Fruit fly (Drosophila melanogaster) whole organism, pupa: Measurements from ENCODE around the gene CG42537.

ENCODE experiments used
- CG10348 ChIP-seq: fragments of 200-800 bp; sonication (Bioruptor generic); IDR thresholded peaks from 2 replicates; pipeline ENCODE4 v1.3.6; 2022; ENCODE audit warnings: missing biosample characterization, missing genetic modification characterization
- CG12605 ChIP-seq: fragments of 200-800 bp; sonication (Bioruptor generic); IDR thresholded peaks from 2 replicates; pipeline ENCODE4 v1.3.6; 2022; ENCODE audit warnings: missing biosample characterization, missing genetic modification characterization
- CG13204 ChIP-seq: fragments of 200-800 bp; sonication (Bioruptor generic); optimal IDR thresholded peaks from 2 replicates; lab custom pipeline; 2018; ENCODE audit warnings: missing biosample characterization, mild to moderate bottlenecking, missing genetic modification characterization, moderate library complexity
- CG14655 ChIP-seq: fragments of 200-800 bp; sonication (Bioruptor generic); optimal IDR thresholded peaks from 3 replicates; lab custom pipeline; 2017; ENCODE audit warnings: mild to moderate bottlenecking, missing biosample characterization, missing genetic modification reagents, missing genetic modification characterization
- CG15710 ChIP-seq: fragments of 200-800 bp; sonication (Bioruptor generic); optimal IDR thresholded peaks from 2 replicates; lab custom pipeline; 2018; ENCODE audit warnings: missing biosample characterization, mild to moderate bottlenecking, missing genetic modification characterization, moderate library complexity
- CG17806 ChIP-seq: fragments of 200-800 bp; sonication (Bioruptor generic); optimal IDR thresholded peaks from 2 replicates; lab custom pipeline; 2018; ENCODE audit warnings: missing biosample characterization, mild to moderate bottlenecking, missing genetic modification characterization, moderate library complexity
- CG32121 ChIP-seq: fragments of 200-800 bp; sonication (Bioruptor generic); IDR thresholded peaks from 2 replicates; pipeline ENCODE4 v1.3.6; 2022; ENCODE audit warnings: missing biosample characterization, missing genetic modification characterization
- CG34367 ChIP-seq: fragments of 200-800 bp; sonication (Bioruptor generic); optimal IDR thresholded peaks from 2 replicates; lab custom pipeline; 2018; ENCODE audit warnings: missing biosample characterization, mild to moderate bottlenecking, missing genetic modification characterization
- CG4496 ChIP-seq: fragments of 200-800 bp; sonication (Bioruptor generic); IDR thresholded peaks from 3 replicates; pipeline ENCODE4 v1.3.6; 2022; ENCODE audit warnings: missing biosample characterization, missing genetic modification characterization
- CG8159 ChIP-seq: fragments of 200-800 bp; sonication (Bioruptor generic); optimal IDR thresholded peaks from 3 replicates; lab custom pipeline; 2018; ENCODE audit warnings: missing biosample characterization, mild to moderate bottlenecking, missing genetic modification characterization, moderate library complexity
- CG8301 ChIP-seq: fragments of 200-800 bp; sonication (Bioruptor generic); optimal IDR thresholded peaks from 2 replicates; lab custom pipeline; 2018; ENCODE audit warnings: missing biosample characterization, mild to moderate bottlenecking, missing genetic modification characterization
- CG9948 ChIP-seq: fragments of 200-800 bp; sonication (Bioruptor generic); optimal IDR thresholded peaks from 2 replicates; lab custom pipeline; 2018; ENCODE audit warnings: missing biosample characterization, mild to moderate bottlenecking, missing genetic modification characterization, moderate library complexity
- D1 ChIP-seq: fragments of 200-800 bp; sonication (Bioruptor generic); optimal IDR thresholded peaks from 2 replicates; lab custom pipeline; 2018; ENCODE audit warnings: missing biosample characterization, mild to moderate bottlenecking, missing genetic modification characterization, moderate library complexity
- EcR ChIP-seq: fragments of 200-800 bp; sonication (Bioruptor generic); optimal IDR thresholded peaks from 3 replicates; lab custom pipeline; 2019; ENCODE audit warnings: missing biosample characterization, missing genetic modification characterization, mild to moderate bottlenecking, moderate library complexity, missing genetic modification reagents
- Ets98B ChIP-seq: fragments of 200-800 bp; sonication (Bioruptor generic); IDR thresholded peaks from 2 replicates; pipeline ENCODE4 v1.3.6; 2022; ENCODE audit warnings: missing biosample characterization, missing genetic modification characterization
- Pif1A ChIP-seq: fragments of 200-800 bp; sonication (Bioruptor generic); optimal IDR thresholded peaks from 3 replicates; lab custom pipeline; 2016; ENCODE audit warnings: missing biosample characterization, missing genetic modification characterization
- Pif1B ChIP-seq: fragments of 200-800 bp; sonication (Bioruptor generic); optimal IDR thresholded peaks from 3 replicates; lab custom pipeline; 2016; ENCODE audit warnings: missing biosample characterization, missing genetic modification characterization
- Snoo ChIP-seq: fragments of 200-800 bp; sonication (Bioruptor generic); optimal IDR thresholded peaks from 3 replicates; lab custom pipeline; 2017; ENCODE audit warnings: missing biosample characterization, mild to moderate bottlenecking, missing genetic modification characterization, inconsistent platforms
- fd96Ca ChIP-seq: fragments of 200-800 bp; sonication (Bioruptor generic); IDR thresholded peaks from 3 replicates; pipeline ENCODE4 v1.3.6; 2022; ENCODE audit warnings: missing biosample characterization, missing genetic modification characterization
- gl ChIP-seq: fragments of 200-800 bp; sonication (Bioruptor generic); optimal IDR thresholded peaks from 2 replicates; lab custom pipeline; 2018; ENCODE audit warnings: missing biosample characterization, mild to moderate bottlenecking, missing genetic modification characterization
- rn ChIP-seq: fragments of 200-800 bp; sonication (Bioruptor generic); IDR thresholded peaks from 2 replicates; pipeline ENCODE4 v1.3.6; 2022; ENCODE audit warnings: missing biosample characterization, missing genetic modification characterization

The CG42537 gene

DNA sequence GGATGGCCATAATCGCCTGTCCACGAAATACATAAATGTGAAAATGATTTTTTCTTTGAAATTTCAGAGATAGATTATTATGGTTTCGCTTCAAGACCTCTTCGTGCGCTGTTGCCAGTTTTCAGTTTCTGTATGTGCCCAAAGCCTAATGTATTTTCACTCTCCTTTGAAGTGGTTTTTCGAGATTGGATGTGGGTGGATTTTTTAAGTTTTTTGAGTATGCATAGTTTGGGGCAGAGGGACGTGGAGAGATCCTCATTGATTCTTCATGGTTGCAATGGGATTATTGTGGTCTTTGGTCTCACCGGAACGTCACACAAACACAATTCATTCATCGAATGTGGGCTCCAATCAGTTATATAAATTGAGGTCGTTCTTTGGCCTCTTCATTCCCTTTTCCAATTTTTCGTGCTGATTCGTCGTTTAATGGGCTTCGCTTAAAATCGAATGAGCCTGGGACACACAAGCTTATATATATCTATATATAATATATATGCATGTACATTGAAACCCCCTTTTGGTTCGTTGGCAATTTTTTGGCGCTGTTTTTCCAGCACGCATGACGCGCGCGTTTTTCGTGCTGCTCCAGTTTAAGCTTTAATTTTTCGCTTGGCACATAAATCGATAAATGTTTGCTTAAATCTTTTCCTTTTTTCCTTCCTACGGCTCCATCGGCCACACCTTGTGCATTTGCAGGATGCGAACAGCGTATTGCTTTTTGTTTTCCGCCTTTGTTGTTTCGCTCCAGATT is 34.0 kb downstream of the CG42537 start:
- TF ChIP-seq CG34367 (no peak), gl (no peak), CG14655 (GFP tag; lab: Kevin White, UChicago) (no peak), CG12605 (GFP tag; lab: Robert Waterston, UW) (no peak), CG10348 (GFP tag; lab: Robert Waterston, UW) (no peak), CG4496 (GFP tag; lab: Robert Waterston, UW) (no peak), CG8159 (tag; lab: Kevin White, UChicago) (no peak), Snoo (tag; lab: Kevin White, UChicago) (no peak), fd96Ca (GFP tag; lab: Robert Waterston, UW) (no peak), CG13204 (GFP tag; lab: Kevin White, UChicago) (no peak)

- TF ChIP-seq CG9948 (tag; lab: Kevin White, UChicago) (no peak), CG8159 (tag; lab: Kevin White, UChicago) (no peak), CG14655 (GFP tag; lab: Kevin White, UChicago) (peak; percentile 18), D1 (tag; lab: Kevin White, UChicago) (no peak), CG10348 (GFP tag; lab: Robert Waterston, UW) (no peak)
Measured at dm6 chr3R:6413771-6414438, 36.3 kb downstream of the CG42537 start.

dm6 chr3R:6414439-6415344 is 37.1 kb downstream of the CG42537 start:
- TF ChIP-seq CG15710 (tag; lab: Kevin White, UChicago): no peak
- TF ChIP-seq CG34367: no peak
- TF ChIP-seq CG8159 (tag; lab: Kevin White, UChicago): peak; percentile 22
- peak; percentile 21; the same call in 1 of the 2 replicates for TF ChIP-seq Ets98B (GFP tag; lab: Robert Waterston, UW)
- TF ChIP-seq fd96Ca (GFP tag; lab: Robert Waterston, UW): no peak
- no peak for TF ChIP-seq gl
- TF ChIP-seq Snoo (tag; lab: Kevin White, UChicago): no peak
- TF ChIP-seq CG9948 (tag; lab: Kevin White, UChicago): peak; percentile 26
- TF ChIP-seq CG12605 (GFP tag; lab: Robert Waterston, UW): no peak
- TF ChIP-seq rn (GFP tag; lab: Robert Waterston, UW): no peak
- TF ChIP-seq CG8301: peak; percentile 32
- TF ChIP-seq Pif1B (GFP tag; lab: Kevin White, UChicago): no peak
- no peak for TF ChIP-seq CG32121 (GFP tag; lab: Robert Waterston, UW)
- TF ChIP-seq CG13204 (GFP tag; lab: Kevin White, UChicago): no peak
- TF ChIP-seq CG4496 (GFP tag; lab: Robert Waterston, UW): no peak
- TF ChIP-seq Pif1A: no peak
- no peak for TF ChIP-seq CG10348 (GFP tag; lab: Robert Waterston, UW)
- TF ChIP-seq CG14655 (GFP tag; lab: Kevin White, UChicago): peak; percentile 62
- TF ChIP-seq D1 (tag; lab: Kevin White, UChicago): no peak
- no peak for TF ChIP-seq EcR (GFP tag; lab: Kevin White, UChicago)
- TF ChIP-seq CG17806: peak; percentile 19

DNA sequence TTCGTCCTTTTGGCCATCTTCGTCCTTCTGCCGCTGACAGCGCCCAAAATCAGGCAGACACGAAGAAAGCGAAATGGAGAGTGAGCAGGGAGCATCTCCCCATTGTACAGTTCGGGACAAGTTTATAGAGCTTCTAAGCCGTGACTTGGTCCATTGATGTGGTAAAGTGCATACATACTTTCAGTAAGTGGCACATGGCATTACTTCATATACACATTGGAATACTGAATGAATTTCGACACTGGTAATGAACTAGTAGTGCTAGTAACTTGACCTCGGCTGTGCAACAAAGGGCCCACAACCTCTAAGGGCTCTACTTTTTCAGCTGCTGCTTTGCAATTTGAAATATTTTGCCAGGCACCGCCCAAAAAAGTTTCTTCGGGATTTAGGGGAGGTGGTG is 38.6 kb downstream of the CG42537 start:
- TF ChIP-seq CG13204 (GFP tag; lab: Kevin White, UChicago) (no peak), EcR (GFP tag; lab: Kevin White, UChicago) (no peak), CG17806 (peak; percentile 35), CG9948 (tag; lab: Kevin White, UChicago) (peak; percentile 37), fd96Ca (GFP tag; lab: Robert Waterston, UW) (peak; percentile 78), Ets98B (GFP tag; lab: Robert Waterston, UW) (peak; percentile 45; the same call in 1 of the 2 replicates), Pif1B (GFP tag; lab: Kevin White, UChicago) (peak; percentile 43), CG4496 (GFP tag; lab: Robert Waterston, UW) (peak; percentile 35; the same call in 1 of the 3 replicates), Pif1A (peak; percentile 61), CG15710 (tag; lab: Kevin White, UChicago) (peak; percentile 27), Snoo (tag; lab: Kevin White, UChicago) (peak; percentile 43), gl (no peak), CG8301 (peak; percentile 33), CG14655 (GFP tag; lab: Kevin White, UChicago) (peak; percentile 41), CG32121 (GFP tag; lab: Robert Waterston, UW) (no peak; the same call in 1 of the 2 replicates), D1 (tag; lab: Kevin White, UChicago) (no peak), CG12605 (GFP tag; lab: Robert Waterston, UW) (peak; percentile 39; the same call in 1 of the 2 replicates), CG10348 (GFP tag; lab: Robert Waterston, UW) (no peak), CG8159 (tag; lab: Kevin White, UChicago) (peak; percentile 46), rn (GFP tag; lab: Robert Waterston, UW) (no peak), CG34367 (peak; percentile 8)
